1 worm cellular context compared by ENCODE assay signal in genomic region chrII:4879629-4880028, ce11.
TF ChIP-seq lines count a peak whose summit lies in the region.

TSS of gene gst-6 (plus strand) at chrII:4879891.

TF ChIP-seq in whole organism, L3 larva, 47 proteins besides CTCF, POLR2A, EP300 and RAD21 (continued from another document):
- no peak for TF ChIP-seq hmg-11 (tag; optimal IDR thresholded peaks at IDR 0.05; lab: Kevin White, UChicago)
- no peak for TF ChIP-seq R02D3.7 (tag; optimal IDR thresholded peaks at IDR 0.05; lab: Kevin White, UChicago)
- no peak for TF ChIP-seq fkh-10 (GFP tag; optimal IDR thresholded peaks at IDR 0.05; lab: Kevin White, UChicago)
- no peak for TF ChIP-seq nhr-25 (tag; optimal IDR thresholded peaks at IDR 0.05; lab: Kevin White, UChicago)
- no peak for TF ChIP-seq egl-27 (tag; optimal IDR thresholded peaks at IDR 0.05; lab: Kevin White, UChicago)
- TF ChIP-seq elt-2 (tag; optimal IDR thresholded peaks at IDR 0.05; lab: Kevin White, UChicago): peak; percentile 76
- no peak for TF ChIP-seq tbx-2 (tag; optimal IDR thresholded peaks at IDR 0.05; lab: Kevin White, UChicago)
- no peak for TF ChIP-seq jun-1 (tag; optimal IDR thresholded peaks at IDR 0.05; lab: Kevin White, UChicago)
- TF ChIP-seq elt-3 (tag; optimal IDR thresholded peaks at IDR 0.05; lab: Kevin White, UChicago): no peak
- TF ChIP-seq skn-1 (tag; optimal IDR thresholded peaks at IDR 0.05; lab: Kevin White, UChicago): peak; percentile 81
- TF ChIP-seq pqm-1 (tag; optimal IDR thresholded peaks at IDR 0.05; lab: Kevin White, UChicago): peak; percentile 59
